Worm (Caenorhabditis elegans): ENCODE data around the gene T04C12.9.

Gene T04C12.9

DNA sequence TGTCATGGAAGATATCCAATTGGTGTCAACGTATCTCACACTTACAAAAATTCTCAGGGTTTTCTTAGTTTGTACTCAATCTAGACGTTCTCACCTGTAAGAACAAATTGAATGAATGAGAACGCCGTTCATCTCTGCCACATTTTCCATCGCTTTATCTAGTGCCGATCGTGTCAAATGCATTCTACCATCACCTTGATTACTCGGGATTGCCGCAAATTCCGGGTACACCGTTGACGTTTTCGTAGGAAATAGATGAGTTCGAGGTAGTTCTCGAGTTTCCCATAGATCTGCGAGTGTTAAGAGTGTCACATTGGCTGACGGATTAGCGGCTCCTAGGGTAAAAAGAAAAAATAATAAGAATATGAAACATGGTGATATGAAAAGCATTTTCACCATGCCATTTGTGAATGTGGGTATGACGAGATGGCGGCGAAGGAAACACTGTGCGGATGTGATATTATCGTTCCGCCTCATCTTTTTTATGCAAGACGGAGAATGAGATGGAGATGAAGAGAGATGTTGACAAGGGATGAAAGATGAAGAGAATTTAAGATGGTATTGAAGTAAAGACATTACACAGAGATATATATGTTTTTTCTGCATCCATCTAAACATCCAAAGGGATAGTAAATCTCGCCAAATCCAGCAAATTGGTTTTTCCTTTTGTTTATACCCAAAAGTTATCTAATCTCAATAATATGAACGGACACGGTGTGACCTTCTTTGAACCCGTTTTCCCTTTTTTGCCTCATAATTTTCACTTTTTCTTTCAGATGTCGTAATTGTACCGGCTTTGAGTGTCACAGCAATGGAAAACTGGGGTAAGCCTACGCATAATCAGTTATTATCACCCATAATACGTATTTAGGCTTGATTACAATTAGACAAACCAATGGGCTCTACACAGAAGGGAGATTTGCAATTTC, 30.4 kb upstream of the T04C12.9 start, which contains the start of gene lact-8:
Gene lact-8, minus strand, starts transcription at position 445 of the 929 bp plus-strand sequence.
- TF ChIP-seq dpl-1 (GFP tag; optimal IDR thresholded peaks at IDR 0.05), result no peak
- no peak for TF ChIP-seq ces-1 (GFP tag; optimal IDR thresholded peaks at IDR 0.05)
- TF ChIP-seq unc-98 (GFP tag; IDR thresholded peaks at IDR 0.05), result no peak
- no peak for TF ChIP-seq efl-1 (optimal IDR thresholded peaks at IDR 0.05)
- TF ChIP-seq efl-1 (GFP tag; optimal IDR thresholded peaks at IDR 0.05 in 1 of 2), result peak in 1 of 2 experiments; percentile 90
- TF ChIP-seq efl-3 (GFP tag; optimal IDR thresholded peaks at IDR 0.05), result no peak
- TF ChIP-seq nhr-20 (tag; optimal IDR thresholded peaks at IDR 0.05), result no peak
- TF ChIP-seq C04F5.9 (tag; optimal IDR thresholded peaks at IDR 0.05), result no peak
- TF ChIP-seq C34B4.2 (tag; optimal IDR thresholded peaks at IDR 0.05), result no peak
- no peak for TF ChIP-seq nhr-12 (tag; optimal IDR thresholded peaks at IDR 0.05)
- TF ChIP-seq sptf-1 (tag; optimal IDR thresholded peaks at IDR 0.05), result no peak
- no peak for TF ChIP-seq tlp-1 (tag; optimal IDR thresholded peaks at IDR 0.05)
- TF ChIP-seq ets-5 (GFP tag; IDR thresholded peaks at IDR 0.05), result no peak
- TF ChIP-seq nhr-237 (tag; optimal IDR thresholded peaks at IDR 0.05), result no peak
- TF ChIP-seq nhr-19 (GFP tag; conservative IDR thresholded peaks at IDR 0.05), result no peak
- TF ChIP-seq unc-130 (tag; optimal IDR thresholded peaks at IDR 0.05), result no peak
- peak; percentile 25 for TF ChIP-seq dsc-1 (tag; optimal IDR thresholded peaks at IDR 0.05)
- TF ChIP-seq unc-30 (tag; optimal IDR thresholded peaks at IDR 0.05), result no peak
- TF ChIP-seq fkh-4 (tag; optimal IDR thresholded peaks at IDR 0.05; ENCODE audit: borderline replicate concordance), result no peak
- no peak for TF ChIP-seq ceh-90 (tag; optimal IDR thresholded peaks at IDR 0.05)
- TF ChIP-seq aha-1 (tag; optimal IDR thresholded peaks at IDR 0.05), result no peak
- TF ChIP-seq aly-2 (tag; optimal IDR thresholded peaks at IDR 0.05), result no peak
- no peak for TF ChIP-seq rnt-1 (tag; optimal IDR thresholded peaks at IDR 0.05)
- no peak for TF ChIP-seq egl-13 (tag; optimal IDR thresholded peaks at IDR 0.05)
- no peak for TF ChIP-seq lin-13 (GFP tag; optimal IDR thresholded peaks at IDR 0.05)
- no peak for TF ChIP-seq unc-86 (tag; optimal IDR thresholded peaks at IDR 0.05)
- TF ChIP-seq nhr-77 (tag; optimal IDR thresholded peaks at IDR 0.05), result no peak
- TF ChIP-seq pag-3 (tag; optimal IDR thresholded peaks at IDR 0.05; ENCODE audit: borderline replicate concordance, insufficient read depth), result no peak
- TF ChIP-seq grh-1 (GFP tag; IDR thresholded peaks at IDR 0.05), result no peak
- TF ChIP-seq lin-14 (GFP tag; optimal IDR thresholded peaks at IDR 0.05), result peak; percentile 18
- TF ChIP-seq nhr-11 (tag; optimal IDR thresholded peaks at IDR 0.05), result no peak
- peak; percentile 56 for TF ChIP-seq blmp-1 (tag; optimal IDR thresholded peaks at IDR 0.05)
- no peak for TF ChIP-seq fkh-10 (GFP tag; optimal IDR thresholded peaks at IDR 0.05)

DNA sequence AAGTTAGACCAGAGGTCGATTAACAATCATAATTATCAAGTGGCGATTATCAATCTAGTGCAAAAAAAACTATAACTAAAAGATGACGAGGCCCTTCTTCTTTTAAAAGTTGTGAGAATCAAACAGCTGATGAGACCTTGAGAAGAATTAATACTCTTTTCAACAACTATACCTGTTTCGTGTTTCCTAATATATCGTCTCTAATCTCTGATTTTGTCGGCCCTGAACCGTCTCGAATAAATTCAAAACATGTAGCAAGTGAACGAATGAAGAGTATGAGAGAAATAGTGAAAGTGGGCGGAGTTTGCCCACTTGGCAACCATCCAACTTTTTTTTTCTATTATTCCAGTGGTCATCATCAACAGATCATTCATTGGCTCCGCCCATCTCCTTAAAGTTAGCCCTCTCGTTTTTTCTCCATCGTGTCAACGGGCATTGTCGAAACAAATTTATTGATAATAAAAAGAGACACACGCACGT, 24.5 kb upstream of the T04C12.9 start, which contains the start of gene Y42A5A.1:
Gene Y42A5A.1, plus strand, starts transcription at position 430 of the 480 bp plus-strand sequence.
- TF ChIP-seq sup-37 (GFP tag; optimal IDR thresholded peaks at IDR 0.05), result no peak
- no peak for TF ChIP-seq mep-1 (tag; optimal IDR thresholded peaks at IDR 0.05)
- TF ChIP-seq lin-14 (GFP tag; optimal IDR thresholded peaks at IDR 0.05), result peak; percentile 31
- no peak for TF ChIP-seq hlh-17 (GFP tag; optimal IDR thresholded peaks at IDR 0.05; ENCODE audit: borderline replicate concordance)
- peak; percentile 49 for TF ChIP-seq blmp-1 (tag; optimal IDR thresholded peaks at IDR 0.05)
- TF ChIP-seq grh-1 (GFP tag; IDR thresholded peaks at IDR 0.05), result 0 out of 2 replicates have a peak, but pooled peaks have one; percentile 22
- TF ChIP-seq lsy-2 (tag; optimal IDR thresholded peaks at IDR 0.05), result peak in 1 of 2 experiments; percentile 24
- TF ChIP-seq irx-1 (tag; optimal IDR thresholded peaks at IDR 0.05), result no peak
- peak; percentile 96 for TF ChIP-seq nhr-85 (tag)
- no peak for TF ChIP-seq xbp-1 (tag; optimal IDR thresholded peaks at IDR 0.05)
- no peak for TF ChIP-seq lin-35 (GFP tag; optimal IDR thresholded peaks at IDR 0.05)
- no peak for TF ChIP-seq efl-3 (GFP tag; optimal IDR thresholded peaks at IDR 0.05)

Measured in whole organism, L1 larva.